Fruit fly (Drosophila melanogaster) whole organism, embryonic: ENCODE measurements around the gene Srg3.

Source experiments
- Abd-B ChIP-seq: fragments of 200-800 bp; sonication (Bioruptor generic); optimal IDR thresholded peaks from 2 replicates; lab custom pipeline; 2018; ENCODE audit warnings: missing biosample characterization, mild to moderate bottlenecking, missing genetic modification characterization, moderate library complexity
- Atf3 ChIP-seq: fragments of 200-800 bp; sonication (Bioruptor generic); optimal IDR thresholded peaks from 3 replicates; lab custom pipeline; 2016; ENCODE audit warnings: missing biosample characterization, missing genetic modification characterization
- CG12071 ChIP-seq: fragments of 200-800 bp; sonication (Bioruptor generic); optimal IDR thresholded peaks from 3 replicates; lab custom pipeline; 2018; ENCODE audit warnings: missing biosample characterization, mild to moderate bottlenecking, missing genetic modification characterization
- CG12299 ChIP-seq: fragments of 200-800 bp; sonication (Bioruptor generic); optimal IDR thresholded peaks from 2 replicates; lab custom pipeline; 2018; ENCODE audit warnings: missing biosample characterization, mild to moderate bottlenecking, missing genetic modification characterization
- CG12391 ChIP-seq: fragments of 200-800 bp; sonication (Bioruptor generic); optimal IDR thresholded peaks from 3 replicates; lab custom pipeline; 2018; ENCODE audit warnings: missing biosample characterization, mild to moderate bottlenecking, missing genetic modification characterization, moderate library complexity
- CG13296 ChIP-seq: fragments of 200-800 bp; sonication (Bioruptor generic); optimal IDR thresholded peaks from 3 replicates; lab custom pipeline; 2018; ENCODE audit warnings: missing biosample characterization, mild to moderate bottlenecking, missing genetic modification characterization
- CG18599 ChIP-seq: fragments of 200-800 bp; sonication (Bioruptor generic); optimal IDR thresholded peaks from 3 replicates; lab custom pipeline; 2017; ENCODE audit warnings: missing biosample characterization, missing genetic modification characterization, mild to moderate bottlenecking, moderate library complexity, missing genetic modification reagents
- CG3995 ChIP-seq: fragments of 200-800 bp; sonication (Bioruptor generic); optimal IDR thresholded peaks from 3 replicates; lab custom pipeline; 2016; ENCODE audit warnings: missing biosample characterization, missing genetic modification characterization
- CG6272 ChIP-seq: fragments of 200-800 bp; sonication (Bioruptor generic); IDR thresholded peaks from 2 replicates; pipeline ENCODE4 v1.3.6; 2022; ENCODE audit warnings: missing biosample characterization, missing genetic modification characterization
- CG6683 ChIP-seq: fragments of 200-800 bp; sonication (Bioruptor generic); optimal IDR thresholded peaks from 2 replicates; lab custom pipeline; 2017; ENCODE audit warnings: missing biosample characterization, mild to moderate bottlenecking, missing genetic modification characterization, missing genetic modification reagents
- CG7928 ChIP-seq: fragments of 200-800 bp; sonication (Bioruptor generic); optimal IDR thresholded peaks from 2 replicates; lab custom pipeline; 2017; ENCODE audit warnings: missing biosample characterization, mild to moderate bottlenecking, missing genetic modification characterization
- CG8290 ChIP-seq, 3 experiments: fragments of 200-800 bp; sonication (Bioruptor generic); optimal IDR thresholded peaks; 2 replicates each; lab custom pipeline; 2016 to 2019; ENCODE audit warnings: missing biosample characterization in 3 of 3, missing genetic modification characterization in 3 of 3, mild to moderate bottlenecking in 2 of 3, moderate library complexity in 1 of 3
- CG9932 ChIP-seq: fragments of 200-800 bp; sonication (Bioruptor generic); IDR thresholded peaks from 2 replicates; pipeline ENCODE4 v1.3.6; 2022; ENCODE audit warnings: missing biosample characterization, missing genetic modification characterization
- Dbx ChIP-seq: fragments of 200-800 bp; sonication (Bioruptor generic); IDR thresholded peaks from 3 replicates; pipeline ENCODE4 v1.3.6; 2022; ENCODE audit warnings: missing biosample characterization, missing genetic modification characterization
- Doc2 ChIP-seq: fragments of 200-800 bp; sonication (Bioruptor generic); IDR thresholded peaks from 2 replicates; pipeline ENCODE4 v1.3.6; 2022; ENCODE audit warnings: missing biosample characterization, missing genetic modification characterization
- Dref ChIP-seq: fragments of 200-800 bp; sonication (Bioruptor generic); IDR thresholded peaks from 2 replicates; pipeline ENCODE4 v1.3.6; 2022; ENCODE audit warnings: missing biosample characterization, missing genetic modification characterization
- Ets65A ChIP-seq: fragments of 200-800 bp; sonication (Bioruptor generic); peaks from one replicate; lab custom pipeline; 2016; ENCODE audit warnings: missing biosample characterization, missing genetic modification characterization
- GATAe ChIP-seq: fragments of 200-800 bp; sonication (Bioruptor generic); conservative IDR thresholded peaks from 2 replicates; pipeline ENCODE4 v1.3.6; 2022; ENCODE audit warnings: missing biosample characterization, missing genetic modification characterization
- Gug ChIP-seq: fragments of 200-800 bp; sonication (Bioruptor generic); IDR thresholded peaks from 4 replicates; pipeline ENCODE4 v1.3.6; 2022; ENCODE audit warnings: missing biosample characterization, missing genetic modification characterization
- Hr78 ChIP-seq, 2 experiments: fragments of 200-800 bp in 1 of 2; fragments of >200 bp in 1 of 2; sonication (Bioruptor generic) in 1 of 2; optimal IDR thresholded peaks; 2 replicates each; lab custom pipeline; 2017 to 2019; ENCODE audit warnings: missing biosample characterization in 2 of 2, missing genetic modification characterization in 2 of 2, mild to moderate bottlenecking in 1 of 2, moderate library complexity in 1 of 2
- Lhr ChIP-seq: fragments of 200-800 bp; sonication (Bioruptor generic); optimal IDR thresholded peaks from 3 replicates; lab custom pipeline; 2017; ENCODE audit warnings: mild to moderate bottlenecking, missing biosample characterization, missing genetic modification reagents, missing genetic modification characterization
- Lpt ChIP-seq: fragments of >200 bp; optimal IDR thresholded peaks from 2 replicates; lab custom pipeline; 2018; ENCODE audit warnings: missing biosample characterization, missing genetic modification characterization
- Meics ChIP-seq: fragments of 200-800 bp; sonication (Bioruptor generic); optimal IDR thresholded peaks from 2 replicates; lab custom pipeline; 2017; ENCODE audit warnings: missing biosample characterization, mild to moderate bottlenecking, missing genetic modification characterization
- NC2α ChIP-seq: fragments of 200-800 bp; sonication (Bioruptor generic); optimal IDR thresholded peaks from 2 replicates; lab custom pipeline; 2016; ENCODE audit warnings: missing biosample characterization, missing genetic modification characterization
- Ravus ChIP-seq: fragments of 200-800 bp; sonication (Bioruptor generic); IDR thresholded peaks from 2 replicates; pipeline ENCODE4 v1.3.6; 2022; ENCODE audit warnings: missing biosample characterization, missing genetic modification characterization
- Scr ChIP-seq: fragments of 200-800 bp; sonication (Bioruptor generic); IDR thresholded peaks from 2 replicates; pipeline ENCODE4 v1.3.6; 2022; ENCODE audit warnings: missing biosample characterization, missing genetic modification characterization; ENCODE audit not compliant: partially characterized antibody
- Six4 ChIP-seq: fragments of 200-800 bp; sonication (Bioruptor generic); optimal IDR thresholded peaks from 2 replicates; lab custom pipeline; 2016; ENCODE audit warnings: missing biosample characterization, missing genetic modification characterization
- Spps ChIP-seq: fragments of 200-800 bp; sonication (Bioruptor generic); optimal IDR thresholded peaks from 2 replicates; lab custom pipeline; 2018; ENCODE audit warnings: missing biosample characterization, mild to moderate bottlenecking, missing genetic modification characterization
- aop ChIP-seq: fragments of 200-800 bp; sonication (Bioruptor generic); IDR thresholded peaks from 2 replicates; pipeline ENCODE4 v1.3.6; 2022; ENCODE audit warnings: missing biosample characterization, missing genetic modification characterization
- da ChIP-seq: fragments of 200-800 bp; sonication (Bioruptor generic); optimal IDR thresholded peaks from 2 replicates; lab custom pipeline; 2016; ENCODE audit warnings: missing biosample characterization, missing genetic modification characterization
- en ChIP-seq: fragments of 200-800 bp; sonication (Bioruptor generic); optimal IDR thresholded peaks from 2 replicates; lab custom pipeline; 2016; ENCODE audit warnings: missing biosample characterization, missing genetic modification characterization
- esg ChIP-seq: fragments of 200-800 bp; sonication (Bioruptor generic); conservative IDR thresholded peaks from 2 replicates; pipeline ENCODE4 v1.3.6; 2022; ENCODE audit warnings: missing biosample characterization, missing genetic modification characterization
- fd3F ChIP-seq: fragments of 200-800 bp; sonication (Bioruptor generic); optimal IDR thresholded peaks from 2 replicates; lab custom pipeline; 2018; ENCODE audit warnings: missing biosample characterization, mild to moderate bottlenecking, missing genetic modification characterization, moderate library complexity
- gcm ChIP-seq: fragments of 200-800 bp; sonication (Bioruptor generic); optimal IDR thresholded peaks from 2 replicates; lab custom pipeline; 2019; ENCODE audit warnings: missing biosample characterization, mild to moderate bottlenecking, missing genetic modification characterization, moderate library complexity
- gfzf ChIP-seq: fragments of 200-800 bp; sonication (Bioruptor generic); optimal IDR thresholded peaks from 2 replicates; lab custom pipeline; 2016; ENCODE audit warnings: missing biosample characterization, mild to moderate bottlenecking, missing genetic modification characterization, moderate library complexity
- gsb ChIP-seq: fragments of 200-800 bp; sonication (Bioruptor generic); IDR thresholded peaks from 2 replicates; pipeline ENCODE4 v1.3.6; 2022; ENCODE audit warnings: missing biosample characterization, missing genetic modification characterization
- kni ChIP-seq: fragments of 200-800 bp; sonication (Bioruptor generic); optimal IDR thresholded peaks from 3 replicates; lab custom pipeline; 2017; ENCODE audit warnings: mild to moderate bottlenecking, missing biosample characterization, missing genetic modification reagents, missing genetic modification characterization
- lbe ChIP-seq: fragments of 200-800 bp; sonication (Bioruptor generic); optimal IDR thresholded peaks from 2 replicates; lab custom pipeline; 2016; ENCODE audit warnings: missing biosample characterization, mild to moderate bottlenecking, missing genetic modification characterization
- lola ChIP-seq, 3 experiments: fragments of >200 bp in 2 of 3; fragments of 200-800 bp in 1 of 3; sonication (Bioruptor generic) in 1 of 3; optimal IDR thresholded peaks; 2 replicates each; lab custom pipeline; 2017 to 2019; ENCODE audit warnings: missing biosample characterization in 3 of 3, missing genetic modification characterization in 3 of 3, mild to moderate bottlenecking in 1 of 3, moderate library complexity in 1 of 3
- p53 ChIP-seq: fragments of 200-800 bp; sonication (Bioruptor generic); optimal IDR thresholded peaks from 2 replicates; lab custom pipeline; 2016; ENCODE audit warnings: missing biosample characterization, missing genetic modification characterization
- pan ChIP-seq, 4 experiments: fragments of >200 bp in 3 of 4; fragments of 200-800 bp in 1 of 4; sonication (Bioruptor generic) in 1 of 4; optimal IDR thresholded peaks in 3 of 4; IDR thresholded peaks in 1 of 4; 2 replicates each; pipeline versions ENCODE4 v1.3.6 to Lab custom; 2017 to 2022; ENCODE audit warnings: missing biosample characterization in 2 of 4, missing genetic modification characterization in 2 of 4, mixed read lengths in 1 of 4
- peb ChIP-seq: fragments of 200-800 bp; sonication (Bioruptor generic); IDR thresholded peaks from 2 replicates; pipeline ENCODE4 v1.3.6; 2022; ENCODE audit warnings: missing biosample characterization, missing genetic modification characterization
- rib ChIP-seq: fragments of 200-800 bp; sonication (Bioruptor generic); IDR thresholded peaks from 2 replicates; pipeline ENCODE4 v1.3.6; 2022; ENCODE audit warnings: missing biosample characterization, missing genetic modification characterization
- sens ChIP-seq: fragments of 200-800 bp; sonication (Bioruptor generic); peaks from one replicate; lab custom pipeline; 2016; ENCODE audit warnings: missing biosample characterization, missing genetic modification characterization
- tgo ChIP-seq: fragments of 200-800 bp; sonication (Bioruptor generic); IDR thresholded peaks from 3 replicates; pipeline ENCODE4 v1.3.6; 2022; ENCODE audit warnings: missing biosample characterization, missing genetic modification characterization
- tll ChIP-seq, 2 experiments: fragments of 200-800 bp in 1 of 2; fragments of >200 bp in 1 of 2; sonication (Bioruptor generic) in 1 of 2; optimal IDR thresholded peaks; 2 replicates each; lab custom pipeline; 2017 to 2019; ENCODE audit warnings: missing biosample characterization in 2 of 2, missing genetic modification characterization in 2 of 2, mild to moderate bottlenecking in 1 of 2, moderate library complexity in 1 of 2
- z ChIP-seq: fragments of 200-800 bp; sonication (Bioruptor generic); IDR thresholded peaks from 3 replicates; pipeline ENCODE4 v1.3.6; 2022; ENCODE audit warnings: missing biosample characterization, missing genetic modification characterization
- zen ChIP-seq: fragments of 200-800 bp; sonication (Bioruptor generic); optimal IDR thresholded peaks from 3 replicates; lab custom pipeline; 2018; ENCODE audit warnings: missing biosample characterization, mild to moderate bottlenecking, missing genetic modification characterization, moderate library complexity

Gene Srg3

DNA sequence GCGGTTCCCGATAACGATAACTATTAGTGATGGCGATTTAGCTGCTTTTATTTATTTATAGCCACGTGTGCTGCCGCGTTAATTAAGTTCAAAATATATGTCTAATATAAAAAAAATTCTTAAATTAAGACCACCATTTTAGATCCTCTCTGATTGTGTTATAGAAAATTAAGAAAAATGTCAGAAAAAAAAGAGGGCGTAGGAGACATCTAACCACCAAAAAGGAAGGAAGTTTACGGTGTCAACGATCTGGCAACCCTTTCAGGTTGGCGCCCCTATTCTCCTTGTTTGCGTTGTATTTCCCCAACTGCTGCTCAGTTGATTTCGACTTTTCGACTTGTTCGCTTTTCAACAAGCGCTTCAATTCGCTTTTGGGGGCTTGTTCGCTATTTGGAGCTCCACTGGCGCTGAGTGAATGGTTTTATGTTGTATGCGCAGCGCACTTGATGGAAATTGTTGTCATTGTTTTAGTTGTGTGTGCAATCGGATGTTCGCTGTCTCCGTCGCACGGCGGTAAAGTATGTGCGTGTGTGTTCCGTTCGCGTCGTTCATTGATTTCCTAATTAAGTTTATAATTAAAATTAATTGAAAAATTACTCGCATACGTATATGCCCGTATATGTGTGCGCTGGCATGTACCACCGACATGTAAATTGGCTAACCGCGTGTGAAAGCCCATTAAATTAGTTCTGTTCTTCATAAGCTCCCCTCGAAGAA is 17.9 kb downstream of the Srg3 start, which contains the start of the genes CG3434 and CG44838 (continued):
- TF ChIP-seq Atf3 (GFP tag; lab: Kevin White, UChicago): peak; percentile 73
- TF ChIP-seq tgo (GFP tag; lab: Robert Waterston, UW): peak; percentile 64
- TF ChIP-seq Abd-B (GFP tag; lab: Kevin White, UChicago): peak; percentile 86
- TF ChIP-seq CG12391 (tag; lab: Kevin White, UChicago): peak; percentile 90
- peak; percentile 75 for TF ChIP-seq kni (GFP tag; lab: Kevin White, UChicago)
- peak; percentile 55 for TF ChIP-seq Gug (GFP tag; lab: Robert Waterston, UW)
- TF ChIP-seq CG13296 (GFP tag; lab: Kevin White, UChicago): peak; percentile 80
- peak; percentile 39 for TF ChIP-seq p53 (GFP tag; lab: Kevin White, UChicago)
- TF ChIP-seq da (GFP tag; lab: Kevin White, UChicago): no peak
- TF ChIP-seq CG8290 (GFP tag; optimal IDR thresholded peaks at IDR 0.05; lab: Kevin White, UChicago): peak; percentile 83
- TF ChIP-seq CG8290 (tag; optimal IDR thresholded peaks at IDR 0.05; lab: Kevin White, UChicago): peak; percentile 27 to 81
- peak; percentile 58 for TF ChIP-seq CG7928 (GFP tag; lab: Kevin White, UChicago)
- peak; percentile 39 for TF ChIP-seq NC2α (GFP tag; lab: Kevin White, UChicago)
- TF ChIP-seq sens (GFP tag; lab: Kevin White, UChicago): peak; percentile 95
- peak; percentile 62 for TF ChIP-seq CG6683 (GFP tag; lab: Kevin White, UChicago)
- TF ChIP-seq zen (tag; lab: Kevin White, UChicago): peak; percentile 74
- TF ChIP-seq tll (GFP tag; optimal IDR thresholded peaks at IDR 0.05; lab: Kevin White, UChicago): peak in 1 of 2 experiments; percentile 60
- peak; percentile 85 for TF ChIP-seq CG18599
- TF ChIP-seq fd3F (GFP tag; lab: Kevin White, UChicago): peak; percentile 68
- TF ChIP-seq en: no peak
- TF ChIP-seq aop: no peak
- TF ChIP-seq CG9932: peak; percentile 87
- TF ChIP-seq Ravus (GFP tag; lab: Robert Waterston, UW): no peak; the same call in 1 of the 2 replicates
- TF ChIP-seq Scr (GFP tag; lab: Robert Waterston, UW): peak; percentile 33
- TF ChIP-seq gfzf: peak; percentile 16
- no peak for TF ChIP-seq Doc2 (GFP tag; lab: Robert Waterston, UW)
- peak; percentile 70 for TF ChIP-seq Lhr (GFP tag; lab: Kevin White, UChicago)
- no peak for TF ChIP-seq Lpt (GFP tag; lab: Kevin White, UChicago)
- peak; percentile 64 for TF ChIP-seq Spps
- TF ChIP-seq Dbx (GFP tag; lab: Robert Waterston, UW): peak; percentile 77; the same call in 2 of the 3 replicates
- TF ChIP-seq lola (GFP tag; optimal IDR thresholded peaks at IDR 0.05; lab: Kevin White, UChicago): peak in 1 of 3 experiments; percentile 79
- peak; percentile 66 for TF ChIP-seq Dref (GFP tag; lab: Robert Waterston, UW)
- TF ChIP-seq Meics (GFP tag; lab: Kevin White, UChicago): peak; percentile 82
- peak; percentile 65 for TF ChIP-seq esg (GFP tag; lab: Robert Waterston, UW)
- no peak for TF ChIP-seq z (GFP tag; lab: Robert Waterston, UW)
- peak; percentile 76; the same call in 1 of the 2 replicates for TF ChIP-seq CG6272
- TF ChIP-seq GATAe (GFP tag; lab: Robert Waterston, UW): no peak
- TF ChIP-seq lbe (GFP tag; lab: Kevin White, UChicago): peak; percentile 47
- TF ChIP-seq peb: peak; percentile 42
- TF ChIP-seq gsb (GFP tag; lab: Robert Waterston, UW): no peak
- TF ChIP-seq gcm: peak; percentile 89
- TF ChIP-seq CG12299 (tag; lab: Kevin White, UChicago): peak; percentile 74
- TF ChIP-seq pan (optimal IDR thresholded peaks at IDR 0.05; lab: Kevin White, UChicago): no peak
- TF ChIP-seq pan (GFP tag; optimal IDR thresholded peaks at IDR 0.05 in 1 of 2, IDR thresholded peaks at IDR 0.05 in 1 of 2): peak in 1 of 2 experiments; percentile 66
- TF ChIP-seq rib: no peak
- TF ChIP-seq CG12071 (GFP tag; lab: Kevin White, UChicago): peak; percentile 18
- peak; percentile 96 for TF ChIP-seq Ets65A (GFP tag; lab: Kevin White, UChicago)
- TF ChIP-seq Hr78 (GFP tag; optimal IDR thresholded peaks at IDR 0.05; lab: Kevin White, UChicago): peak in 1 of 2 experiments; percentile 7
- TF ChIP-seq CG3995: peak; percentile 29
- peak; percentile 80 for TF ChIP-seq Six4 (GFP tag; lab: Kevin White, UChicago)
